Fruit fly (Drosophila melanogaster) whole organism, embryonic: Measurements from ENCODE around the gene Nepl20.

Source experiments
- Adf1 ChIP-seq: fragments of 200-800 bp; sonication (Bioruptor generic); IDR thresholded peaks from 2 replicates; pipeline ENCODE4 v1.3.6; 2022; ENCODE audit warnings: missing biosample characterization, missing genetic modification characterization
- Atf3 ChIP-seq: fragments of 200-800 bp; sonication (Bioruptor generic); optimal IDR thresholded peaks from 3 replicates; lab custom pipeline; 2016; ENCODE audit warnings: missing biosample characterization, missing genetic modification characterization
- CG10267 ChIP-seq: fragments of 200-800 bp; sonication (Bioruptor generic); optimal IDR thresholded peaks from 2 replicates; lab custom pipeline; 2018; ENCODE audit warnings: missing biosample characterization, mild to moderate bottlenecking, missing genetic modification characterization, moderate library complexity
- CG10543 ChIP-seq: fragments of 200-800 bp; sonication (Bioruptor generic); optimal IDR thresholded peaks from 3 replicates; lab custom pipeline; 2017; ENCODE audit warnings: missing biosample characterization, mild to moderate bottlenecking, missing genetic modification characterization, moderate library complexity
- CG10565 ChIP-seq: fragments of 200-800 bp; sonication (Bioruptor generic); optimal IDR thresholded peaks from 3 replicates; lab custom pipeline; 2016; ENCODE audit warnings: missing biosample characterization, mild to moderate bottlenecking, missing genetic modification characterization
- CG12299 ChIP-seq: fragments of 200-800 bp; sonication (Bioruptor generic); optimal IDR thresholded peaks from 2 replicates; lab custom pipeline; 2018; ENCODE audit warnings: missing biosample characterization, mild to moderate bottlenecking, missing genetic modification characterization
- CG13123 ChIP-seq: fragments of 200-800 bp; sonication (Bioruptor generic); optimal IDR thresholded peaks from 2 replicates; lab custom pipeline; 2016; ENCODE audit warnings: missing biosample characterization, missing genetic modification characterization
- CG13775 ChIP-seq: fragments of 200-800 bp; sonication (Bioruptor generic); optimal IDR thresholded peaks from 3 replicates; lab custom pipeline; 2017; ENCODE audit warnings: missing biosample characterization, mild to moderate bottlenecking, missing genetic modification characterization
- CG14965 ChIP-seq: fragments of 200-800 bp; sonication (Bioruptor generic); optimal IDR thresholded peaks from 2 replicates; lab custom pipeline; 2016; ENCODE audit warnings: missing biosample characterization, missing genetic modification characterization, borderline replicate concordance
- CG1647 ChIP-seq: fragments of 200-800 bp; sonication (Bioruptor generic); optimal IDR thresholded peaks from 3 replicates; lab custom pipeline; 2016; ENCODE audit warnings: missing biosample characterization, missing genetic modification characterization
- CG16863 ChIP-seq: fragments of 200-800 bp; sonication (Bioruptor generic); optimal IDR thresholded peaks from 3 replicates; lab custom pipeline; 2016; ENCODE audit warnings: missing biosample characterization, missing genetic modification characterization
- CG1792 ChIP-seq: fragments of 200-800 bp; sonication (Bioruptor generic); optimal IDR thresholded peaks from 2 replicates; lab custom pipeline; 2016; ENCODE audit warnings: missing biosample characterization, missing genetic modification characterization
- CG2129 ChIP-seq: fragments of 200-800 bp; sonication (Bioruptor generic); IDR thresholded peaks from 2 replicates; pipeline ENCODE4 v1.3.6; 2022; ENCODE audit warnings: missing biosample characterization, missing genetic modification characterization; ENCODE audit not compliant: partially characterized antibody
- CG30020 ChIP-seq: fragments of 200-800 bp; optimal IDR thresholded peaks from 2 replicates; lab custom pipeline; 2019; ENCODE audit warnings: missing biosample characterization, mild to moderate bottlenecking, missing genetic modification characterization, moderate library complexity
- CG30431 ChIP-seq: fragments of 200-800 bp; sonication (Bioruptor generic); optimal IDR thresholded peaks from 2 replicates; lab custom pipeline; 2017; ENCODE audit warnings: missing biosample characterization, missing genetic modification characterization
- CG32532 ChIP-seq: fragments of 200-800 bp; sonication (Bioruptor generic); IDR thresholded peaks from 2 replicates; pipeline ENCODE4 v1.3.6; 2022; ENCODE audit warnings: missing biosample characterization, missing genetic modification characterization
- CG6272 ChIP-seq: fragments of 200-800 bp; sonication (Bioruptor generic); IDR thresholded peaks from 2 replicates; pipeline ENCODE4 v1.3.6; 2022; ENCODE audit warnings: missing biosample characterization, missing genetic modification characterization
- CG8281 ChIP-seq: fragments of 200-800 bp; sonication (Bioruptor generic); optimal IDR thresholded peaks from 2 replicates; lab custom pipeline; 2018; ENCODE audit warnings: missing biosample characterization, mild to moderate bottlenecking, missing genetic modification characterization, moderate library complexity
- CG8765 ChIP-seq: fragments of 200-800 bp; sonication (Bioruptor generic); IDR thresholded peaks from 2 replicates; pipeline ENCODE4 v1.3.6; 2022; ENCODE audit warnings: missing biosample characterization, missing genetic modification characterization
- CG9437 ChIP-seq: fragments of 200-800 bp; sonication (Bioruptor generic); optimal IDR thresholded peaks from 2 replicates; lab custom pipeline; 2018; ENCODE audit warnings: missing biosample characterization, mild to moderate bottlenecking, missing genetic modification characterization
- Camta ChIP-seq: fragments of 200-800 bp; sonication (Bioruptor generic); optimal IDR thresholded peaks from 2 replicates; lab custom pipeline; 2016; ENCODE audit warnings: missing biosample characterization, missing genetic modification characterization
- D19B ChIP-seq: fragments of 200-800 bp; sonication (Bioruptor generic); optimal IDR thresholded peaks from 2 replicates; lab custom pipeline; 2017; ENCODE audit warnings: missing biosample characterization, mild to moderate bottlenecking, missing genetic modification characterization
- Dll ChIP-seq: fragments of 200-800 bp; sonication (Bioruptor generic); IDR thresholded peaks from 4 replicates; pipeline ENCODE4 v1.3.6; 2022; ENCODE audit warnings: missing biosample characterization, missing genetic modification characterization; ENCODE audit not compliant: partially characterized antibody
- Hmx ChIP-seq: fragments of 200-800 bp; sonication (Bioruptor generic); optimal IDR thresholded peaks from 2 replicates; lab custom pipeline; 2016; ENCODE audit warnings: missing biosample characterization, missing genetic modification characterization
- Hr51 ChIP-seq, 2 experiments: fragments of 200-800 bp; sonication (Bioruptor generic); optimal IDR thresholded peaks; 2 replicates in 1 of 2; 3 replicates in 1 of 2; lab custom pipeline; 2016 to 2018; ENCODE audit warnings: missing biosample characterization in 2 of 2, missing genetic modification characterization in 2 of 2, mild to moderate bottlenecking in 1 of 2, moderate library complexity in 1 of 2
- Kr ChIP-seq: fragments of 200-800 bp; sonication (Bioruptor generic); optimal IDR thresholded peaks from 2 replicates; lab custom pipeline; 2017; ENCODE audit warnings: missing biosample characterization, mild to moderate bottlenecking, missing genetic modification characterization
- MBD-R2 ChIP-seq: fragments of 200-800 bp; sonication (Bioruptor generic); IDR thresholded peaks from 2 replicates; pipeline ENCODE4 v1.3.6; 2022; ENCODE audit warnings: missing biosample characterization, missing genetic modification characterization
- Mes4 ChIP-seq: fragments of 200-800 bp; sonication (Bioruptor generic); optimal IDR thresholded peaks from 2 replicates; lab custom pipeline; 2016; ENCODE audit warnings: missing biosample characterization, missing genetic modification characterization
- cas ChIP-seq: fragments of 200-800 bp; sonication (Bioruptor generic); IDR thresholded peaks from 2 replicates; pipeline ENCODE4 v1.3.6; 2022; ENCODE audit warnings: missing biosample characterization, missing genetic modification characterization
- croc ChIP-seq: fragments of 200-800 bp; sonication (Bioruptor generic); conservative IDR thresholded peaks from 3 replicates; pipeline ENCODE4 v1.3.6; 2022; ENCODE audit warnings: missing biosample characterization, missing genetic modification characterization
- crol ChIP-seq: fragments of 200-800 bp; sonication (Bioruptor generic); IDR thresholded peaks from 2 replicates; pipeline ENCODE4 v1.3.6; 2022; ENCODE audit warnings: missing biosample characterization, missing genetic modification characterization
- dmrt11E ChIP-seq: fragments of 200-800 bp; sonication (Bioruptor generic); optimal IDR thresholded peaks from 3 replicates; lab custom pipeline; 2018; ENCODE audit warnings: missing biosample characterization, mild to moderate bottlenecking, missing genetic modification characterization, moderate library complexity
- en ChIP-seq: fragments of 200-800 bp; sonication (Bioruptor generic); optimal IDR thresholded peaks from 2 replicates; lab custom pipeline; 2016; ENCODE audit warnings: missing biosample characterization, missing genetic modification characterization
- grau ChIP-seq: fragments of 200-800 bp; optimal IDR thresholded peaks from 3 replicates; lab custom pipeline; 2019; ENCODE audit warnings: missing biosample characterization, mild to moderate bottlenecking, missing genetic modification characterization, moderate library complexity
- gt ChIP-seq: fragments of 200-800 bp; sonication (Bioruptor generic); IDR thresholded peaks from 2 replicates; pipeline ENCODE4 v1.3.6; 2022; ENCODE audit warnings: missing biosample characterization, missing genetic modification characterization
- kah ChIP-seq: fragments of 200-800 bp; sonication (Bioruptor generic); optimal IDR thresholded peaks from 2 replicates; lab custom pipeline; 2018; ENCODE audit warnings: missing biosample characterization, mild to moderate bottlenecking, missing genetic modification characterization
- kay ChIP-seq: fragments of 200-800 bp; sonication (Bioruptor generic); optimal IDR thresholded peaks from 2 replicates; lab custom pipeline; 2016; ENCODE audit warnings: missing biosample characterization, missing genetic modification characterization
- ken ChIP-seq: fragments of 200-800 bp; sonication (Bioruptor generic); IDR thresholded peaks from 3 replicates; pipeline ENCODE4 v1.3.6; 2022; ENCODE audit warnings: missing biosample characterization, missing genetic modification characterization
- klu ChIP-seq: fragments of 200-800 bp; sonication (Bioruptor generic); IDR thresholded peaks from 2 replicates; pipeline ENCODE4 v1.3.6; 2022; ENCODE audit warnings: missing biosample characterization, missing genetic modification characterization
- maf-S ChIP-seq: fragments of 200-800 bp; sonication (Bioruptor generic); optimal IDR thresholded peaks from 2 replicates; lab custom pipeline; 2016; ENCODE audit warnings: missing biosample characterization, missing genetic modification characterization
- nau ChIP-seq: fragments of 200-800 bp; sonication (Bioruptor generic); optimal IDR thresholded peaks from 3 replicates; lab custom pipeline; 2017; ENCODE audit warnings: missing biosample characterization, mild to moderate bottlenecking, missing genetic modification characterization, missing genetic modification reagents
- nerfin-1 ChIP-seq: fragments of 200-800 bp; sonication (Bioruptor generic); optimal IDR thresholded peaks from 3 replicates; lab custom pipeline; 2019; ENCODE audit warnings: missing biosample characterization, mild to moderate bottlenecking, missing genetic modification characterization, moderate library complexity
- nerfin-2 ChIP-seq: fragments of 200-800 bp; sonication (Bioruptor generic); IDR thresholded peaks from 2 replicates; pipeline ENCODE4 v1.3.6; 2022; ENCODE audit warnings: missing biosample characterization, missing genetic modification characterization; ENCODE audit not compliant: partially characterized antibody
- org-1 ChIP-seq: fragments of 200-800 bp; sonication (Bioruptor generic); optimal IDR thresholded peaks from 2 replicates; lab custom pipeline; 2017; ENCODE audit warnings: missing biosample characterization, missing genetic modification characterization
- otp ChIP-seq: fragments of 200-800 bp; sonication (Bioruptor generic); IDR thresholded peaks from 3 replicates; pipeline ENCODE4, ENCODE4 v1.3.6; 2022; ENCODE audit warnings: missing biosample characterization, missing genetic modification characterization
- pita ChIP-seq: fragments of 200-800 bp; sonication (Bioruptor generic); optimal IDR thresholded peaks from 2 replicates; lab custom pipeline; 2017; ENCODE audit warnings: missing biosample characterization, mild to moderate bottlenecking, missing genetic modification characterization
- pnt ChIP-seq: fragments of 200-800 bp; sonication (Bioruptor generic); optimal IDR thresholded peaks from 3 replicates; lab custom pipeline; 2016; ENCODE audit warnings: missing biosample characterization, missing genetic modification characterization
- sob ChIP-seq: fragments of 200-800 bp; sonication (Bioruptor generic); IDR thresholded peaks from 2 replicates; pipeline ENCODE4 v1.3.6; 2022; ENCODE audit warnings: missing biosample characterization, missing genetic modification characterization
- tgo ChIP-seq: fragments of 200-800 bp; sonication (Bioruptor generic); IDR thresholded peaks from 3 replicates; pipeline ENCODE4 v1.3.6; 2022; ENCODE audit warnings: missing biosample characterization, missing genetic modification characterization
- tna ChIP-seq: fragments of 200-800 bp; sonication (Bioruptor generic); IDR thresholded peaks from 2 replicates; pipeline ENCODE4 v1.3.6; 2022; ENCODE audit warnings: missing biosample characterization, missing genetic modification characterization; ENCODE audit not compliant: partially characterized antibody

Nepl20 gene

DNA sequence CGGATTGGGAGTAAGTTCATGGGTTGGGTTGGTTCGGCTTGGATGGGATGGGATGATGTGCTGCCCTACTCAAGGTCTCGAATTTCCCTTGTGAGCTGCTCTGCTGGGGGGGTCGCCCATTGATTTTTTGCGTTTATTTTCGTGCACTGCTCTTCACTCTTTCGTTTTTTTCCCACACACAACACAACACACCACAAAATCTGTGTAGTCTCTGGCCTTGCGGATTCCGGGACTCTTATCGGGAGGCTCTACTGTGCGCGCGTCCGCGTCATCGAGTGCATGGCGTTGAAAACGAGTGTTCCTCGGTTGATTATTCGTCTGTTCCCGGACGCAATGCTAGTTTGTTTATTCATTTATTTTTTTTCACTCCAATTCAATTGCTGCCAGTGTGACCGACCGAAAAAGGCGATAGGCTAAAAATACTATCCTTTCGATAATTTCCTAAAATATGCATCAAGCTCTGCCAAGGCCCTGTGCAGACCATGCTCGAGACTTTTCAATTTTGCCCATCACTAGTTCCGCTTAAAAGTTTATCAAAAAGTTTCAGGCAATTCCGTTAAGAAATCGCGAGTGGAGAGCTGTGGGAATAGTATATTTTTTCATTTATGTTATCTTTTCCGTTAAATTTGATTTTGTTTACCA is 48.8 kb upstream of the Nepl20 start, which contains the start of gene WASp (continued):
- TF ChIP-seq tna (GFP tag; lab: Robert Waterston, UW), result no peak
- peak; percentile 42; the same call in 1 of the 2 replicates for TF ChIP-seq CG8765 (GFP tag; lab: Robert Waterston, UW)
- TF ChIP-seq Mes4 (GFP tag; lab: Kevin White, UChicago), result peak; percentile 78
- peak; percentile 73 for TF ChIP-seq CG16863
- TF ChIP-seq CG10543 (GFP tag; lab: Kevin White, UChicago), result no peak
- TF ChIP-seq nau (GFP tag; lab: Kevin White, UChicago), result no peak
- peak; percentile 21 for TF ChIP-seq CG13123
- TF ChIP-seq en (GFP tag; lab: Kevin White, UChicago), result peak; percentile 61
- peak; percentile 46; the same call in 1 of the 3 replicates for TF ChIP-seq otp (GFP tag; lab: Robert Waterston, UW)
- peak; percentile 74 for TF ChIP-seq CG32532 (GFP tag; lab: Robert Waterston, UW)
- TF ChIP-seq CG13775 (GFP tag; lab: Kevin White, UChicago), result peak; percentile 79
- peak; percentile 77 for TF ChIP-seq Camta (GFP tag; lab: Kevin White, UChicago)
- no peak for TF ChIP-seq Kr (GFP tag; lab: Kevin White, UChicago)
- TF ChIP-seq CG1647 (GFP tag; lab: Kevin White, UChicago), result peak; percentile 70
- TF ChIP-seq grau (tag; lab: Kevin White, UChicago), result peak; percentile 69
- TF ChIP-seq CG12299 (tag; lab: Kevin White, UChicago), result peak; percentile 39
- no peak for TF ChIP-seq klu
- peak; percentile 46 for TF ChIP-seq CG9437
- TF ChIP-seq kay, result no peak
- no peak for TF ChIP-seq CG10565
- no peak for TF ChIP-seq CG2129 (GFP tag; lab: Robert Waterston, UW)
- peak in 1 of 2 experiments; percentile 71 for TF ChIP-seq Hr51 (GFP tag; optimal IDR thresholded peaks at IDR 0.05; lab: Kevin White, UChicago)
- TF ChIP-seq Atf3 (GFP tag; lab: Kevin White, UChicago), result peak; percentile 39
- TF ChIP-seq dmrt11E (tag; lab: Kevin White, UChicago), result peak; percentile 51
- peak; percentile 68 for TF ChIP-seq maf-S (GFP tag; lab: Kevin White, UChicago)
- TF ChIP-seq CG14965 (GFP tag; lab: Kevin White, UChicago), result no peak
- no peak for TF ChIP-seq CG1792
- no peak for TF ChIP-seq kah (GFP tag; lab: Kevin White, UChicago)
- TF ChIP-seq CG10267 (tag; lab: Kevin White, UChicago), result peak; percentile 68
- TF ChIP-seq gt, result no peak
- TF ChIP-seq CG6272 (GFP tag; lab: Robert Waterston, UW), result 0 out of 2 replicates have a peak, but pooled peaks have one; percentile 15
- TF ChIP-seq Adf1 (GFP tag; lab: Robert Waterston, UW), result no peak
- TF ChIP-seq MBD-R2 (GFP tag; lab: Robert Waterston, UW), result peak; percentile 77
- peak; percentile 93 for TF ChIP-seq CG30020 (tag; lab: Kevin White, UChicago)
- no peak for TF ChIP-seq crol (GFP tag; lab: Robert Waterston, UW)
- peak; percentile 26 for TF ChIP-seq pnt
- TF ChIP-seq nerfin-2 (GFP tag; lab: Robert Waterston, UW), result no peak
- no peak for TF ChIP-seq CG8281 (tag; lab: Kevin White, UChicago)
- TF ChIP-seq tgo, result peak; percentile 62
- TF ChIP-seq org-1, result peak; percentile 21
- TF ChIP-seq Dll, result peak; percentile 52; the same call in 1 of the 4 replicates
- TF ChIP-seq pita (GFP tag; lab: Kevin White, UChicago), result no peak
- TF ChIP-seq CG30431 (GFP tag; lab: Kevin White, UChicago), result peak; percentile 32
- peak; percentile 81 for TF ChIP-seq sob (GFP tag; lab: Robert Waterston, UW)
- peak; percentile 57; the same call in 1 of the 2 replicates for TF ChIP-seq cas (GFP tag; lab: Robert Waterston, UW)
- TF ChIP-seq nerfin-1 (tag; lab: Kevin White, UChicago), result peak; percentile 40
- TF ChIP-seq ken (GFP tag; lab: Robert Waterston, UW), result peak; percentile 58; the same call in 1 of the 3 replicates
- no peak for TF ChIP-seq croc
- TF ChIP-seq Hmx (GFP tag; lab: Kevin White, UChicago), result no peak
- TF ChIP-seq D19B (GFP tag; lab: Kevin White, UChicago), result no peak
